Worm (Caenorhabditis elegans) whole organism, early embryonic: Measurements from ENCODE around the gene F46G10.1.

ENCODE experiments used
- F13C5.2 ChIP-seq: sonication (generic microtip); optimal IDR thresholded peaks from 2 replicates; lab custom pipeline; 2017; ENCODE audit warnings: mild to moderate bottlenecking, missing genetic modification characterization, inconsistent platforms, missing compliant biosample characterization
- ama-1 ChIP-seq: fragments of 150-350 bp; optimal IDR thresholded peaks from 2 replicates; lab custom pipeline; 2014
- ceh-36 ChIP-seq: sonication (generic microtip); optimal IDR thresholded peaks from 2 replicates; lab custom pipeline; 2016; ENCODE audit warnings: missing genetic modification characterization, inconsistent platforms, missing compliant biosample characterization
- tra-4 ChIP-seq: sonication (generic microtip); optimal IDR thresholded peaks from 2 replicates; lab custom pipeline; 2017; ENCODE audit warnings: missing genetic modification characterization, missing compliant biosample characterization

- TF ChIP-seq tra-4 (tag; lab: Kevin White, UChicago) (no peak), ceh-36 (tag; lab: Kevin White, UChicago) (no peak), F13C5.2 (no peak), ama-1 (lab: Kevin White, UChicago) (no peak)
Observed at ce11 chrX:13323697-13324096, 12.1 kb upstream of the F46G10.1 start.
